Worm (Caenorhabditis elegans): ENCODE measurements around the gene srx-98.

srx-98 gene

ce11 chrII:3711047-3711446 is 40.2 kb upstream of the srx-98 start, which contains the start of gene fbxc-53:
fbxc-53 (plus strand) TSS chrII:3711291.
- no peak for TF ChIP-seq gei-17 (GFP tag; optimal IDR thresholded peaks at IDR 0.05)
- TF ChIP-seq nhr-90 (tag; optimal IDR thresholded peaks at IDR 0.05) = no peak
- no peak for TF ChIP-seq cebp-2 (GFP tag; IDR thresholded peaks at IDR 0.05)
- TF ChIP-seq T26A5.8 (tag; optimal IDR thresholded peaks at IDR 0.05) = no peak
- no peak for TF ChIP-seq mcd-1 (GFP tag; IDR thresholded peaks at IDR 0.05)
- no peak for TF ChIP-seq F10E7.11 (tag; optimal IDR thresholded peaks at IDR 0.05)
- TF ChIP-seq attf-5 (GFP tag; optimal IDR thresholded peaks at IDR 0.05) = no peak
- no peak for TF ChIP-seq madf-10 (tag; optimal IDR thresholded peaks at IDR 0.05)
- no peak for TF ChIP-seq F57A8.1 (GFP tag; optimal IDR thresholded peaks at IDR 0.05)
- TF ChIP-seq madf-3 (GFP tag; IDR thresholded peaks at IDR 0.05) = no peak
- no peak for TF ChIP-seq lir-1 (GFP tag; conservative IDR thresholded peaks at IDR 0.05)
- no peak for TF ChIP-seq repo-1 (tag; optimal IDR thresholded peaks at IDR 0.05)

- TF ChIP-seq dox-1 (GFP tag; IDR thresholded peaks at IDR 0.05) (no peak), let-526 (GFP tag; IDR thresholded peaks at IDR 0.05) (no peak), ets-4 (GFP tag; optimal IDR thresholded peaks at IDR 0.05) (no peak), hlh-26 (GFP tag; conservative IDR thresholded peaks at IDR 0.05) (no peak), Y56A3A.18 (GFP tag; IDR thresholded peaks at IDR 0.05) (no peak), snpc-4 (GFP tag; optimal IDR thresholded peaks at IDR 0.05) (no peak), snpc-4 (tag; optimal IDR thresholded peaks at IDR 0.05) (no peak), nhr-120 (GFP tag; IDR thresholded peaks at IDR 0.05) (no peak), ama-1 (optimal IDR thresholded peaks at IDR 0.05) (no peak), ama-1 (GFP tag; optimal IDR thresholded peaks at IDR 0.05) (no peak), sdz-38 (tag; optimal IDR thresholded peaks at IDR 0.05) (no peak)
Measured at ce11 chrII:3709255-3709654, 38.4 kb upstream of the srx-98 start, which contains the start of gene srx-110. srx-110 (plus strand) TSS chrII:3709555.

- TF ChIP-seq F57A8.1 (GFP tag; optimal IDR thresholded peaks at IDR 0.05) = no peak
- no peak for TF ChIP-seq Y79H2A.3 (GFP tag; conservative IDR thresholded peaks at IDR 0.05)
- TF ChIP-seq attf-6 (GFP tag; IDR thresholded peaks at IDR 0.05) = no peak
- TF ChIP-seq F33H1.4 (GFP tag; IDR thresholded peaks at IDR 0.05) = no peak
- TF ChIP-seq ztf-18 (tag; optimal IDR thresholded peaks at IDR 0.05) = no peak
- no peak for TF ChIP-seq nhr-27 (tag; optimal IDR thresholded peaks at IDR 0.05)
- no peak for TF ChIP-seq nfya-1 (tag; optimal IDR thresholded peaks at IDR 0.05; ENCODE audit: borderline replicate concordance, insufficient read depth)
- TF ChIP-seq dox-1 (GFP tag; IDR thresholded peaks at IDR 0.05) = no peak
- no peak for TF ChIP-seq ceh-27 (GFP tag; optimal IDR thresholded peaks at IDR 0.05)
Measured at ce11 chrII:3705320-3705719, 34.5 kb upstream of the srx-98 start, which contains the start of gene srx-108. srx-108 (plus strand) TSS chrII:3705620.

ce11 chrII:3701305-3701704 is 30.4 kb upstream of the srx-98 start, which contains the start of gene srx-105:
srx-105 (minus strand) TSS chrII:3701405.
- TF ChIP-seq T07F8.4 (tag; optimal IDR thresholded peaks at IDR 0.05) (no peak), pbrm-1 (GFP tag; IDR thresholded peaks at IDR 0.05) (no peak), ceh-58 (GFP tag; IDR thresholded peaks at IDR 0.05) (no peak), lin-40 (tag; optimal IDR thresholded peaks at IDR 0.05) (no peak), athp-1 (tag; optimal IDR thresholded peaks at IDR 0.05) (no peak), nhr-80 (tag; optimal IDR thresholded peaks at IDR 0.05) (no peak), him-1 (tag; optimal IDR thresholded peaks at IDR 0.05) (no peak)
